ENCODE assay signal across 5 fruit fly cellular contexts in the genomic region with DNA sequence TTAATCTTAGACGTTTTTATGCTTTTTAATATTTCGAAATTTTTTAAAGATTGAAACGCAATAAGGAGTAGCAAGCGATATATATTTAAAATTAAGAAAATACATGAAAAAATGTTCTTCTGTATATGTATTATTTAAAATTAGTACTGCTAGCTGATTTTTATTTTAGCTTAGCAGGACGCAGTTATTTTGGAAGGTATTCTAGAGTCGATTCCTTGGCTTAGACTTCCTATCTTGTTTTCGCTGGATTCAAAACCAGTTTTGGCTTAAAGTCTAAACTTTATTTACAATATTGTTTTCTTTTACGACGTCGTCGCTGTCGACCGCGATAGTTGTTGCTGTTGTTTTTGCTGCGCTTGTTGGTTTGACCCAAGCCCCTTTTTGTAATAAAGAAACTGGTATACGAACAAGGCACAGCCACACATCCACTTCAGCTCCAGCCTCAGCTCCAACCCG.
TF ChIP-seq lines count a peak whose summit lies in the region.

No protein-coding gene starts in this region.

- TF ChIP-seq CTCF in whole organism, embryonic (GFP tag; optimal IDR thresholded peaks at IDR 0.05; lab: Kevin White, UChicago): no peak

TF ChIP-seq in whole organism, 6 proteins besides CTCF, POLR2A, EP300 and RAD21:
- TF ChIP-seq EcR (GFP tag; optimal IDR thresholded peaks at IDR 0.05; lab: Kevin White, UChicago): no peak
- TF ChIP-seq pan (optimal IDR thresholded peaks at IDR 0.05; lab: Kevin White, UChicago): peak; percentile 91
- no peak for TF ChIP-seq psq (optimal IDR thresholded peaks at IDR 0.05; lab: Kevin White, UChicago)
TF ChIP-seq in whole organism: peak in this region for 1.

TF ChIP-seq in whole organism, embryonic, 481 proteins besides CTCF, POLR2A, EP300 and RAD21 (continues in another document):
- TF ChIP-seq Dek (tag; optimal IDR thresholded peaks at IDR 0.05; lab: Kevin White, UChicago) (peak; percentile 13), h (optimal IDR thresholded peaks at IDR 0.05; lab: Kevin White, UChicago) (no peak), Meics (GFP tag; optimal IDR thresholded peaks at IDR 0.05; lab: Kevin White, UChicago) (no peak), Ets97D (GFP tag; optimal IDR thresholded peaks at IDR 0.05; lab: Kevin White, UChicago) (no peak), CG10979 (tag; optimal IDR thresholded peaks at IDR 0.05; lab: Kevin White, UChicago) (peak; percentile 74), CG13424 (tag; optimal IDR thresholded peaks at IDR 0.05; lab: Kevin White, UChicago) (peak; percentile 64), Sox100B (GFP tag; optimal IDR thresholded peaks at IDR 0.05; lab: Kevin White, UChicago) (peak; percentile 54), BtbVII (GFP tag; optimal IDR thresholded peaks at IDR 0.05; lab: Kevin White, UChicago) (no peak), CG4328 (GFP tag; optimal IDR thresholded peaks at IDR 0.05; lab: Kevin White, UChicago) (no peak), Myb (GFP tag; optimal IDR thresholded peaks at IDR 0.05; lab: Kevin White, UChicago) (no peak), CG5245 (GFP tag; optimal IDR thresholded peaks at IDR 0.05; lab: Kevin White, UChicago) (no peak), CG14710 (tag; optimal IDR thresholded peaks at IDR 0.05; lab: Kevin White, UChicago) (peak; percentile 34), odd (GFP tag; optimal IDR thresholded peaks at IDR 0.05; lab: Kevin White, UChicago) (peak; percentile 1), Gug (GFP tag; IDR thresholded peaks at IDR 0.05; lab: Robert Waterston, UW) (0 out of 4 replicates have a peak, but pooled peaks have one; percentile 14), CG4820 (GFP tag; optimal IDR thresholded peaks at IDR 0.05; lab: Kevin White, UChicago) (peak; percentile 15), Atf6 (GFP tag; IDR thresholded peaks at IDR 0.05; lab: Robert Waterston, UW) (no peak), ac (GFP tag; optimal IDR thresholded peaks at IDR 0.05; lab: Kevin White, UChicago) (no peak), CG10274 (GFP tag; optimal IDR thresholded peaks at IDR 0.05; lab: Kevin White, UChicago) (no peak), CG1529 (GFP tag; optimal IDR thresholded peaks at IDR 0.05; lab: Kevin White, UChicago) (peak; percentile 15), crc (GFP tag; optimal IDR thresholded peaks at IDR 0.05; lab: Kevin White, UChicago) (no peak), ro (GFP tag; IDR thresholded peaks at IDR 0.05; lab: Robert Waterston, UW) (no peak)

TF ChIP-seq in whole organism, prepupa, 60 proteins besides CTCF, POLR2A, EP300 and RAD21 (continues in another document):
- peak; percentile 68 for TF ChIP-seq CG6808 (GFP tag; optimal IDR thresholded peaks at IDR 0.05; lab: Kevin White, UChicago)
- peak; percentile 60 for TF ChIP-seq Hr4 (GFP tag; optimal IDR thresholded peaks at IDR 0.05; lab: Kevin White, UChicago)
- peak; percentile 64 for TF ChIP-seq CG6276 (GFP tag; optimal IDR thresholded peaks at IDR 0.05; lab: Kevin White, UChicago)
- TF ChIP-seq Ets21C (GFP tag; optimal IDR thresholded peaks at IDR 0.05; lab: Kevin White, UChicago): peak; percentile 3
- TF ChIP-seq eg (GFP tag; IDR thresholded peaks at IDR 0.05; lab: Robert Waterston, UW): peak; percentile 74
- TF ChIP-seq CG6163 (GFP tag; IDR thresholded peaks at IDR 0.05; lab: Robert Waterston, UW): peak; percentile 74
- no peak for TF ChIP-seq Hr38 (GFP tag; optimal IDR thresholded peaks at IDR 0.05; lab: Kevin White, UChicago)
- peak; percentile 65 for TF ChIP-seq CG10631 (GFP tag; optimal IDR thresholded peaks at IDR 0.05; lab: Kevin White, UChicago)
- peak; percentile 93 for TF ChIP-seq CG8119 (GFP tag; IDR thresholded peaks at IDR 0.05; lab: Robert Waterston, UW)
- peak; percentile 80 to 86 for TF ChIP-seq ss (GFP tag; optimal IDR thresholded peaks at IDR 0.05; lab: Kevin White, UChicago)
- peak; percentile 74 for TF ChIP-seq Smox (GFP tag; optimal IDR thresholded peaks at IDR 0.05; lab: Kevin White, UChicago)
- TF ChIP-seq CG4318 (GFP tag; optimal IDR thresholded peaks at IDR 0.05; lab: Kevin White, UChicago): peak; percentile 68
- TF ChIP-seq CG6792 (GFP tag; optimal IDR thresholded peaks at IDR 0.05; lab: Kevin White, UChicago): peak; percentile 78
- TF ChIP-seq CG3032 (tag; optimal IDR thresholded peaks at IDR 0.05; lab: Kevin White, UChicago): peak; percentile 82
- peak; percentile 55 for TF ChIP-seq Sox15 (GFP tag; optimal IDR thresholded peaks at IDR 0.05; lab: Kevin White, UChicago)
- peak; percentile 81 for TF ChIP-seq svp (GFP tag; lab: Kevin White, UChicago)
- peak; percentile 78 for TF ChIP-seq achi (GFP tag; optimal IDR thresholded peaks at IDR 0.05; lab: Kevin White, UChicago)
- peak; percentile 58 for TF ChIP-seq cyc (GFP tag; optimal IDR thresholded peaks at IDR 0.05; lab: Kevin White, UChicago)
- TF ChIP-seq spab (GFP tag; optimal IDR thresholded peaks at IDR 0.05; lab: Kevin White, UChicago): peak; percentile 44
- TF ChIP-seq net (GFP tag; optimal IDR thresholded peaks at IDR 0.05; lab: Kevin White, UChicago): peak; percentile 80
- peak; percentile 58 for TF ChIP-seq lz (GFP tag; optimal IDR thresholded peaks at IDR 0.05; lab: Kevin White, UChicago)

TF ChIP-seq in whole organism, pupa, 21 proteins besides CTCF, POLR2A, EP300 and RAD21:
- TF ChIP-seq CG17806 (tag; optimal IDR thresholded peaks at IDR 0.05; lab: Kevin White, UChicago) (peak; percentile 67), Snoo (tag; optimal IDR thresholded peaks at IDR 0.05; lab: Kevin White, UChicago) (peak; percentile 83), rn (GFP tag; IDR thresholded peaks at IDR 0.05; lab: Robert Waterston, UW) (no peak; the same call in 1 of the 2 replicates), EcR (GFP tag; optimal IDR thresholded peaks at IDR 0.05; lab: Kevin White, UChicago) (peak; percentile 75), Ets98B (GFP tag; IDR thresholded peaks at IDR 0.05; lab: Robert Waterston, UW) (peak; percentile 63), CG8301 (tag; optimal IDR thresholded peaks at IDR 0.05; lab: Kevin White, UChicago) (peak; percentile 66), CG14655 (GFP tag; optimal IDR thresholded peaks at IDR 0.05; lab: Kevin White, UChicago) (peak; percentile 69), CG12605 (GFP tag; IDR thresholded peaks at IDR 0.05; lab: Robert Waterston, UW) (peak; percentile 78), CG32121 (GFP tag; IDR thresholded peaks at IDR 0.05; lab: Robert Waterston, UW) (peak; percentile 75), Pif1B (GFP tag; optimal IDR thresholded peaks at IDR 0.05; lab: Kevin White, UChicago) (peak; percentile 65), CG4496 (GFP tag; IDR thresholded peaks at IDR 0.05; lab: Robert Waterston, UW) (peak; percentile 73; the same call in 1 of the 3 replicates), CG10348 (GFP tag; IDR thresholded peaks at IDR 0.05; lab: Robert Waterston, UW) (no peak), CG13204 (GFP tag; optimal IDR thresholded peaks at IDR 0.05; lab: Kevin White, UChicago) (peak; percentile 58), gl (tag; optimal IDR thresholded peaks at IDR 0.05; lab: Kevin White, UChicago) (peak; percentile 15), fd96Ca (GFP tag; IDR thresholded peaks at IDR 0.05; lab: Robert Waterston, UW) (peak; percentile 36; the same call in 1 of the 3 replicates), CG34367 (tag; optimal IDR thresholded peaks at IDR 0.05; lab: Kevin White, UChicago) (peak; percentile 74), CG8159 (tag; optimal IDR thresholded peaks at IDR 0.05; lab: Kevin White, UChicago) (peak; percentile 86), CG9948 (tag; optimal IDR thresholded peaks at IDR 0.05; lab: Kevin White, UChicago) (peak; percentile 70), D1 (tag; optimal IDR thresholded peaks at IDR 0.05; lab: Kevin White, UChicago) (no peak), CG15710 (tag; optimal IDR thresholded peaks at IDR 0.05; lab: Kevin White, UChicago) (peak; percentile 87), Pif1A (GFP tag; optimal IDR thresholded peaks at IDR 0.05; lab: Kevin White, UChicago) (peak; percentile 31)
TF ChIP-seq in whole organism, pupa: peak in this region for 18.

TF ChIP-seq in whole organism, wandering third instar larva, 38 proteins besides CTCF, POLR2A, EP300 and RAD21 (continues in another document):
- TF ChIP-seq rgr (GFP tag; optimal IDR thresholded peaks at IDR 0.05; lab: Kevin White, UChicago) (peak; percentile 53), Hr78 (GFP tag; optimal IDR thresholded peaks at IDR 0.05; lab: Kevin White, UChicago) (no peak), Sp1 (GFP tag; optimal IDR thresholded peaks at IDR 0.05; lab: Kevin White, UChicago) (peak; percentile 85), psq (GFP tag; optimal IDR thresholded peaks at IDR 0.05; lab: Kevin White, UChicago) (peak; percentile 65), br (GFP tag; optimal IDR thresholded peaks at IDR 0.05; lab: Kevin White, UChicago) (peak; percentile 12), dsf (GFP tag; optimal IDR thresholded peaks at IDR 0.05; lab: Kevin White, UChicago; ENCODE audit: borderline replicate concordance) (no peak), Myc (optimal IDR thresholded peaks at IDR 0.05; lab: Kevin White, UChicago) (no peak), dl (GFP tag; optimal IDR thresholded peaks at IDR 0.05; lab: Kevin White, UChicago; ENCODE audit: insufficient read depth in 1 of 2, partially characterized antibody in 2 of 2) (no peak), brk (GFP tag; optimal IDR thresholded peaks at IDR 0.05; lab: Kevin White, UChicago) (peak; percentile 64), lola (GFP tag; optimal IDR thresholded peaks at IDR 0.05; lab: Kevin White, UChicago) (no peak), OdsH (GFP tag; optimal IDR thresholded peaks at IDR 0.05; lab: Kevin White, UChicago) (peak; percentile 74), CrebA (GFP tag; optimal IDR thresholded peaks at IDR 0.05; lab: Kevin White, UChicago; ENCODE audit: borderline replicate concordance) (no peak), Rel (GFP tag; optimal IDR thresholded peaks at IDR 0.05; lab: Kevin White, UChicago) (peak; percentile 58), Rel (tag; optimal IDR thresholded peaks at IDR 0.05; lab: Kevin White, UChicago) (no peak), jim (GFP tag; optimal IDR thresholded peaks at IDR 0.05; lab: Kevin White, UChicago) (no peak), ey (GFP tag; optimal IDR thresholded peaks at IDR 0.05; lab: Kevin White, UChicago) (peak; percentile 53), pan (optimal IDR thresholded peaks at IDR 0.05; lab: Kevin White, UChicago) (peak; percentile 62), h (GFP tag; optimal IDR thresholded peaks at IDR 0.05; lab: Kevin White, UChicago) (peak; percentile 58), usp (GFP tag; optimal IDR thresholded peaks at IDR 0.05; lab: Kevin White, UChicago) (no peak), Hr83 (GFP tag; optimal IDR thresholded peaks at IDR 0.05; lab: Kevin White, UChicago; ENCODE audit: poor library complexity, severe bottlenecking) (no peak), tai (GFP tag; optimal IDR thresholded peaks at IDR 0.05; lab: Kevin White, UChicago) (no peak), fru (GFP tag; optimal IDR thresholded peaks at IDR 0.05; lab: Kevin White, UChicago) (peak; percentile 12), N (GFP tag; optimal IDR thresholded peaks at IDR 0.05; lab: Kevin White, UChicago) (no peak), woc (GFP tag; optimal IDR thresholded peaks at IDR 0.05; lab: Kevin White, UChicago) (peak; percentile 79), Hnf4 (GFP tag; optimal IDR thresholded peaks at IDR 0.05; lab: Kevin White, UChicago) (peak; percentile 15), foxo (GFP tag; optimal IDR thresholded peaks at IDR 0.05; lab: Kevin White, UChicago) (peak in 1 of 2 experiments; percentile 75)
